Worm (Caenorhabditis elegans): ENCODE measurements around the gene nhr-43.

ce11 chrIV:11885313-11885712 lies 14.1 kb upstream of the nhr-43 start, which contains the start of gene let-653:
- no peak for TF ChIP-seq nhr-237 (tag; optimal IDR thresholded peaks at IDR 0.05)
- no peak for TF ChIP-seq R02D3.7 (tag; optimal IDR thresholded peaks at IDR 0.05)
- TF ChIP-seq nhr-12 (tag; optimal IDR thresholded peaks at IDR 0.05) = no peak
- TF ChIP-seq ZK546.5 (tag; optimal IDR thresholded peaks at IDR 0.05) = no peak
- TF ChIP-seq ceh-82 (tag; optimal IDR thresholded peaks at IDR 0.05) = no peak
- TF ChIP-seq unc-39 (tag; optimal IDR thresholded peaks at IDR 0.05) = no peak
- no peak for TF ChIP-seq pha-4 (tag; optimal IDR thresholded peaks at IDR 0.05)
- no peak for TF ChIP-seq fkh-10 (GFP tag; optimal IDR thresholded peaks at IDR 0.05)
- TF ChIP-seq egl-5 (tag; optimal IDR thresholded peaks at IDR 0.05) = no peak
- TF ChIP-seq zag-1 (tag; optimal IDR thresholded peaks at IDR 0.05) = no peak
- no peak for TF ChIP-seq egl-27 (tag; optimal IDR thresholded peaks at IDR 0.05)

Measured in whole organism, L3 larva.